Worm (Caenorhabditis elegans) whole organism, L1 larva: ENCODE measurements around the gene srx-128.

Source experiments
- aly-2 ChIP-seq: fragments of 150-350 bp; optimal IDR thresholded peaks from 2 replicates; lab custom pipeline; 2014; ENCODE audit warnings: missing biosample characterization, missing genetic modification characterization
- ama-1 ChIP-seq: fragments of 150-350 bp; optimal IDR thresholded peaks from 2 replicates; lab custom pipeline; 2014
- dpl-1 ChIP-seq, 3 experiments: fragments of 150-350 bp in 2 of 3; sonication (generic microtip) in 1 of 3; optimal IDR thresholded peaks; 2 replicates each; lab custom pipeline; 2014 to 2017; ENCODE audit warnings: missing biosample characterization in 3 of 3, missing genetic modification characterization in 3 of 3, missing genetic modification reagents in 3 of 3
- grh-1 ChIP-seq: fragments of 200-800 bp; sonication (Bioruptor generic); IDR thresholded peaks from 2 replicates; pipeline ENCODE4 v1.3.6; 2022; ENCODE audit warnings: missing genetic modification reagents, missing genetic modification characterization, missing compliant biosample characterization
- irx-1 ChIP-seq: sonication (generic microtip); optimal IDR thresholded peaks from 2 replicates; lab custom pipeline; 2016; ENCODE audit warnings: missing genetic modification characterization, missing compliant biosample characterization
- lin-13 ChIP-seq: fragments of 150-350 bp; optimal IDR thresholded peaks from 2 replicates; lab custom pipeline; 2014; ENCODE audit warnings: missing biosample characterization, missing genetic modification reagents, missing genetic modification characterization
- nhr-28 ChIP-seq: fragments of 150-350 bp; optimal IDR thresholded peaks from 2 replicates; lab custom pipeline; 2014; ENCODE audit warnings: missing biosample characterization, missing genetic modification characterization
- pag-3 ChIP-seq: sonication (generic microtip); optimal IDR thresholded peaks from 2 replicates; lab custom pipeline; 2017; ENCODE audit warnings: missing genetic modification characterization, mild to moderate bottlenecking, missing compliant biosample characterization, antibody characterized with exemption, borderline replicate concordance; ENCODE audit not compliant: insufficient read depth
- snpc-4 ChIP-seq: fragments of 150-350 bp; optimal IDR thresholded peaks from 2 replicates; lab custom pipeline; 2014; ENCODE audit warnings: missing biosample characterization, missing genetic modification characterization
- xbp-1 ChIP-seq: sonication (generic microtip); optimal IDR thresholded peaks from 2 replicates; lab custom pipeline; 2016; ENCODE audit warnings: missing genetic modification characterization, missing compliant biosample characterization
- ztf-11 ChIP-seq, 2 experiments: sonication (generic microtip); optimal IDR thresholded peaks; 2 replicates each; lab custom pipeline; 2016 to 2017; ENCODE audit warnings: missing genetic modification characterization in 2 of 2, missing biosample characterization in 1 of 2, missing compliant biosample characterization in 1 of 2
- ztf-4 ChIP-seq: fragments of 150-350 bp; optimal IDR thresholded peaks from 2 replicates; lab custom pipeline; 2014; ENCODE audit warnings: missing biosample characterization, missing genetic modification characterization

DNA sequence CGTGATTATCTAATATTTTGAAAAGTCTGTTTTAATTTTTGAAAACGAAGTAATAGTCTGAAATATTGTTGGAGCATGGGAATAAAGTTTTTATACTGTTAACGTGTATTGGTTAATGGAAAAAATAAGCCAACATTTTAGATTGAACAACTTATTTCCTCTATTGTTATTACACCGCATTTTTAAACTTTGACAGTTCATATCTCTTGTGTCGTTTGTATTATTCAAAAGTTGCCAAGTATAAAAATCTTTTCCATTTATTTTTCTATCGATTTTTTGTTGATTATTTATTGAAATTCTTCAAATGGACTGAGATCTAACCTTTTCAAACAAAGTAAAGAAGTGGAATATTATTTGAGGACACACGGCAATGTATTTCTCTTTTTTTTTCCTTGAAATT, 6.5 kb upstream of the srx-128 start, which contains the start of gene str-165:
- TF ChIP-seq nhr-28 (tag; lab: Kevin White, UChicago) (no peak), lin-13 (no peak), irx-1 (tag; lab: Kevin White, UChicago) (no peak), dpl-1 (GFP tag; optimal IDR thresholded peaks at IDR 0.05; lab: Kevin White, UChicago) (no peak), ztf-4 (tag; lab: Kevin White, UChicago) (no peak), pag-3 (tag; lab: Kevin White, UChicago) (no peak), xbp-1 (tag; lab: Kevin White, UChicago) (no peak), aly-2 (tag; lab: Kevin White, UChicago) (no peak), snpc-4 (no peak), ztf-11 (tag; optimal IDR thresholded peaks at IDR 0.05; lab: Kevin White, UChicago) (no peak), ama-1 (no peak), grh-1 (GFP tag; lab: Robert Waterston, UW) (no peak)
